Fruit fly (Drosophila melanogaster): ENCODE results near the gene sty.

Gene sty

dm6 chr3L:3377965-3378292 lies 46.8 kb downstream of the sty start, which contains the start of gene Ids (continued):
- TF ChIP-seq CG4282 (GFP tag; optimal IDR thresholded peaks at IDR 0.05), result no peak
- peak in 1 of 2 experiments; percentile 75 for TF ChIP-seq Hr51 (GFP tag; optimal IDR thresholded peaks at IDR 0.05)
- no peak for TF ChIP-seq ab (GFP tag; optimal IDR thresholded peaks at IDR 0.05)
- no peak for TF ChIP-seq vnd (GFP tag; IDR thresholded peaks at IDR 0.05; ENCODE audit: partially characterized antibody)
- no peak for TF ChIP-seq rib (GFP tag; IDR thresholded peaks at IDR 0.05)
- no peak for TF ChIP-seq zen2 (GFP tag; IDR thresholded peaks at IDR 0.05; ENCODE audit: partially characterized antibody)
- no peak for TF ChIP-seq HmgD (GFP tag; optimal IDR thresholded peaks at IDR 0.05)
- TF ChIP-seq slbo (GFP tag; IDR thresholded peaks at IDR 0.05), result peak; percentile 84
- TF ChIP-seq B-H1 (GFP tag; IDR thresholded peaks at IDR 0.05), result peak; percentile 70
- no peak for TF ChIP-seq sim (GFP tag; IDR thresholded peaks at IDR 0.05)
- no peak for TF ChIP-seq GATAe (GFP tag; conservative IDR thresholded peaks at IDR 0.05)
- TF ChIP-seq fru (optimal IDR thresholded peaks at IDR 0.05), result no peak
- TF ChIP-seq CG5245 (GFP tag; optimal IDR thresholded peaks at IDR 0.05), result peak; percentile 16
- TF ChIP-seq exex (tag; optimal IDR thresholded peaks at IDR 0.05), result no peak
- TF ChIP-seq CG15479 (GFP tag; optimal IDR thresholded peaks at IDR 0.05), result no peak
- peak; percentile 52 for TF ChIP-seq CG16815 (GFP tag; optimal IDR thresholded peaks at IDR 0.05)
- TF ChIP-seq Sry-β (GFP tag; optimal IDR thresholded peaks at IDR 0.05), result no peak
- peak; percentile 70 for TF ChIP-seq CG2120 (GFP tag; optimal IDR thresholded peaks at IDR 0.05)
- peak; percentile 60 for TF ChIP-seq CG3281 (GFP tag; optimal IDR thresholded peaks at IDR 0.05)
- peak; percentile 72; the same call in 1 of the 2 replicates for TF ChIP-seq wdn (GFP tag; IDR thresholded peaks at IDR 0.05)
- peak; percentile 35 for TF ChIP-seq Dad (GFP tag; optimal IDR thresholded peaks at IDR 0.05)
- TF ChIP-seq inv (GFP tag; IDR thresholded peaks at IDR 0.05; ENCODE audit: partially characterized antibody), result no peak
- TF ChIP-seq ERR (GFP tag; optimal IDR thresholded peaks at IDR 0.05), result no peak
- peak; percentile 64 for TF ChIP-seq CG43689 (GFP tag; IDR thresholded peaks at IDR 0.05)
- TF ChIP-seq CG7928 (GFP tag; optimal IDR thresholded peaks at IDR 0.05), result no peak
- TF ChIP-seq CG11093 (GFP tag; IDR thresholded peaks at IDR 0.05), result peak; percentile 63
- no peak for TF ChIP-seq CG14860 (GFP tag; IDR thresholded peaks at IDR 0.05; ENCODE audit: partially characterized antibody)
- TF ChIP-seq CrebB (tag; optimal IDR thresholded peaks at IDR 0.05), result no peak
- TF ChIP-seq Dp (GFP tag; optimal IDR thresholded peaks at IDR 0.05), result no peak
- TF ChIP-seq CG7963 (GFP tag; IDR thresholded peaks at IDR 0.05; ENCODE audit: partially characterized antibody), result no peak
- TF ChIP-seq CG3407 (GFP tag; optimal IDR thresholded peaks at IDR 0.05), result peak; percentile 58
- peak; percentile 22 for TF ChIP-seq CG17802 (tag; optimal IDR thresholded peaks at IDR 0.05)
- TF ChIP-seq jumu (GFP tag; optimal IDR thresholded peaks at IDR 0.05), result no peak
- peak; percentile 58; the same call in 2 of the 3 replicates for TF ChIP-seq CG14050 (GFP tag; IDR thresholded peaks at IDR 0.05)
- no peak for TF ChIP-seq CG7786 (GFP tag; optimal IDR thresholded peaks at IDR 0.05)
- TF ChIP-seq emc (GFP tag; optimal IDR thresholded peaks at IDR 0.05), result no peak
- TF ChIP-seq CG12769 (tag; optimal IDR thresholded peaks at IDR 0.05), result no peak
- peak; percentile 79 for TF ChIP-seq sens (GFP tag)
- TF ChIP-seq Kr (GFP tag; optimal IDR thresholded peaks at IDR 0.05), result no peak
- TF ChIP-seq ash1 (GFP tag; optimal IDR thresholded peaks at IDR 0.05), result no peak
- peak; percentile 65 for TF ChIP-seq E2f2 (GFP tag; IDR thresholded peaks at IDR 0.05)
- TF ChIP-seq Poxn (GFP tag; IDR thresholded peaks at IDR 0.05), result no peak
- peak; percentile 70 for TF ChIP-seq CG12659 (GFP tag; optimal IDR thresholded peaks at IDR 0.05)
- no peak for TF ChIP-seq CG1792 (GFP tag; optimal IDR thresholded peaks at IDR 0.05)
- peak; percentile 72 for TF ChIP-seq CG17385 (GFP tag; optimal IDR thresholded peaks at IDR 0.05)
- no peak for TF ChIP-seq CG4707 (GFP tag; optimal IDR thresholded peaks at IDR 0.05)
- TF ChIP-seq lilli (GFP tag; optimal IDR thresholded peaks at IDR 0.05), result peak; percentile 66
- TF ChIP-seq Eip74EF (GFP tag; optimal IDR thresholded peaks at IDR 0.05), result peak in 1 of 2 experiments; percentile 39
- peak; percentile 80 for TF ChIP-seq CG32532 (GFP tag; IDR thresholded peaks at IDR 0.05)
- no peak for TF ChIP-seq CG10959 (GFP tag; IDR thresholded peaks at IDR 0.05)
- TF ChIP-seq usp (GFP tag; optimal IDR thresholded peaks at IDR 0.05), result no peak
- peak; percentile 52; the same call in 1 of the 2 replicates for TF ChIP-seq Nf-YA (GFP tag; IDR thresholded peaks at IDR 0.05)
